Worm (Caenorhabditis elegans) whole organism, midembryonic: ENCODE measurements around the gene F08D12.4.

Experiments used
- T22C8.4 ChIP-seq: fragments of 200-800 bp; sonication (Bioruptor generic); IDR thresholded peaks from 2 replicates; pipeline ENCODE4 v1.3.6; 2022; ENCODE audit warnings: missing genetic modification characterization, missing compliant biosample characterization
- cog-1 ChIP-seq: sonication (generic microtip); optimal IDR thresholded peaks from 2 replicates; lab custom pipeline; 2016; ENCODE audit warnings: missing genetic modification characterization, missing compliant biosample characterization
- flt-1 ChIP-seq: fragments of 200-800 bp; sonication (Bioruptor generic); IDR thresholded peaks from 2 replicates; pipeline ENCODE4 v1.3.6; 2022; ENCODE audit warnings: missing genetic modification characterization, missing compliant biosample characterization
- klf-2 ChIP-seq: fragments of 200-800 bp; sonication (Bioruptor generic); conservative IDR thresholded peaks from 2 replicates; pipeline ENCODE4 v1.3.6; 2022; ENCODE audit warnings: missing genetic modification reagents, missing genetic modification characterization, missing compliant biosample characterization
- med-1 ChIP-seq: sonication (generic microtip); optimal IDR thresholded peaks from 2 replicates; lab custom pipeline; 2017; ENCODE audit warnings: missing genetic modification characterization, mild to moderate bottlenecking, missing compliant biosample characterization, antibody characterized with exemption, missing genetic modification reagents; ENCODE audit not compliant: insufficient read depth
- ref-1 ChIP-seq: fragments of 200-800 bp; sonication (Bioruptor generic); conservative IDR thresholded peaks from 2 replicates; pipeline ENCODE4 v1.3.6; 2022; ENCODE audit warnings: missing genetic modification reagents, missing genetic modification characterization, missing compliant biosample characterization
- tab-1 ChIP-seq: fragments of 200-800 bp; sonication (Bioruptor generic); IDR thresholded peaks from 2 replicates; pipeline ENCODE4 v1.3.6; 2022; ENCODE audit warnings: missing genetic modification characterization, missing compliant biosample characterization
- ztf-23 ChIP-seq: fragments of 200-800 bp; sonication (Bioruptor generic); IDR thresholded peaks from 2 replicates; pipeline ENCODE4 v1.3.6; 2022; ENCODE audit warnings: missing genetic modification reagents, missing genetic modification characterization, missing compliant biosample characterization
- ztf-29 ChIP-seq: fragments of 200-800 bp; sonication (Bioruptor generic); IDR thresholded peaks from 2 replicates; pipeline ENCODE4 v1.3.6; 2022; ENCODE audit warnings: missing genetic modification reagents, missing genetic modification characterization, missing compliant biosample characterization

Gene F08D12.4

ce11 chrII:2777846-2778245 is at the start of gene F08D12.4:
TSS of gene F08D12.4 (plus strand) at chrII:2778146.
- TF ChIP-seq flt-1 (GFP tag; lab: Robert Waterston, UW) (no peak), ztf-29 (GFP tag; lab: Robert Waterston, UW) (no peak), tab-1 (GFP tag; lab: Robert Waterston, UW) (no peak), ztf-23 (GFP tag; lab: Robert Waterston, UW) (no peak), med-1 (GFP tag; lab: Kevin White, UChicago) (no peak), klf-2 (GFP tag; lab: Robert Waterston, UW) (no peak), cog-1 (tag; lab: Kevin White, UChicago) (no peak), ref-1 (no peak), T22C8.4 (GFP tag; lab: Robert Waterston, UW) (no peak)

- TF ChIP-seq tab-1 (GFP tag; lab: Robert Waterston, UW) (no peak), ztf-23 (GFP tag; lab: Robert Waterston, UW) (no peak), med-1 (GFP tag; lab: Kevin White, UChicago) (no peak), T22C8.4 (GFP tag; lab: Robert Waterston, UW) (no peak)
Observed at ce11 chrII:2730647-2731046, 47.3 kb upstream of the F08D12.4 start.

ce11 chrII:2734266-2734665 is 43.7 kb upstream of the F08D12.4 start:
- TF ChIP-seq flt-1 (GFP tag; lab: Robert Waterston, UW), result no peak
- TF ChIP-seq cog-1 (tag; lab: Kevin White, UChicago), result no peak
- TF ChIP-seq tab-1 (GFP tag; lab: Robert Waterston, UW), result no peak
- no peak for TF ChIP-seq ztf-23 (GFP tag; lab: Robert Waterston, UW)
- no peak for TF ChIP-seq T22C8.4 (GFP tag; lab: Robert Waterston, UW)
- TF ChIP-seq klf-2 (GFP tag; lab: Robert Waterston, UW), result no peak
- no peak for TF ChIP-seq ref-1
- TF ChIP-seq med-1 (GFP tag; lab: Kevin White, UChicago), result no peak
- no peak for TF ChIP-seq ztf-29 (GFP tag; lab: Robert Waterston, UW)

- TF ChIP-seq med-1 (GFP tag; lab: Kevin White, UChicago), result no peak
- no peak for TF ChIP-seq flt-1 (GFP tag; lab: Robert Waterston, UW)
- no peak for TF ChIP-seq klf-2 (GFP tag; lab: Robert Waterston, UW)
- TF ChIP-seq ref-1, result no peak
- TF ChIP-seq ztf-29 (GFP tag; lab: Robert Waterston, UW), result no peak
- no peak for TF ChIP-seq ztf-23 (GFP tag; lab: Robert Waterston, UW)
- TF ChIP-seq T22C8.4 (GFP tag; lab: Robert Waterston, UW), result no peak
- TF ChIP-seq tab-1 (GFP tag; lab: Robert Waterston, UW), result no peak
- no peak for TF ChIP-seq cog-1 (tag; lab: Kevin White, UChicago)
Observed at ce11 chrII:2734735-2735134, 43.2 kb upstream of the F08D12.4 start.

- no peak for TF ChIP-seq ztf-29 (GFP tag; lab: Robert Waterston, UW)
- TF ChIP-seq med-1 (GFP tag; lab: Kevin White, UChicago), result no peak
- TF ChIP-seq ref-1, result no peak
Observed at ce11 chrII:2735192-2735591, 42.8 kb upstream of the F08D12.4 start, which contains the start of gene wdr-31. TSS of gene wdr-31 (minus strand) at chrII:2735292.

- no peak for TF ChIP-seq flt-1 (GFP tag; lab: Robert Waterston, UW)
- no peak for TF ChIP-seq med-1 (GFP tag; lab: Kevin White, UChicago)
- no peak for TF ChIP-seq ref-1
- no peak for TF ChIP-seq tab-1 (GFP tag; lab: Robert Waterston, UW)
- no peak for TF ChIP-seq ztf-23 (GFP tag; lab: Robert Waterston, UW)
- no peak for TF ChIP-seq cog-1 (tag; lab: Kevin White, UChicago)
- no peak for TF ChIP-seq klf-2 (GFP tag; lab: Robert Waterston, UW)
- TF ChIP-seq T22C8.4 (GFP tag; lab: Robert Waterston, UW), result no peak
- TF ChIP-seq ztf-29 (GFP tag; lab: Robert Waterston, UW), result no peak
Observed at ce11 chrII:2735644-2736043, 42.3 kb upstream of the F08D12.4 start.

ce11 chrII:2736156-2736728 is 41.7 kb upstream of the F08D12.4 start, which contains the start of gene T05A8.8:
TSS of gene T05A8.8 (plus strand) at chrII:2736678.
- no peak for TF ChIP-seq T22C8.4 (GFP tag; lab: Robert Waterston, UW)
- TF ChIP-seq med-1 (GFP tag; lab: Kevin White, UChicago), result no peak
- no peak for TF ChIP-seq tab-1 (GFP tag; lab: Robert Waterston, UW)
- no peak for TF ChIP-seq cog-1 (tag; lab: Kevin White, UChicago)
- TF ChIP-seq ztf-29 (GFP tag; lab: Robert Waterston, UW), result no peak
- TF ChIP-seq klf-2 (GFP tag; lab: Robert Waterston, UW), result no peak
- TF ChIP-seq ztf-23 (GFP tag; lab: Robert Waterston, UW), result no peak
- TF ChIP-seq flt-1 (GFP tag; lab: Robert Waterston, UW), result no peak

ce11 chrII:2736938-2737337 is 41.0 kb upstream of the F08D12.4 start:
- TF ChIP-seq cog-1 (tag; lab: Kevin White, UChicago), result no peak
- TF ChIP-seq ztf-23 (GFP tag; lab: Robert Waterston, UW), result no peak
- no peak for TF ChIP-seq ztf-29 (GFP tag; lab: Robert Waterston, UW)
- 0 out of 2 replicates have a peak, but pooled peaks have one; percentile 16 for TF ChIP-seq tab-1 (GFP tag; lab: Robert Waterston, UW)
- no peak for TF ChIP-seq klf-2 (GFP tag; lab: Robert Waterston, UW)
- no peak for TF ChIP-seq med-1 (GFP tag; lab: Kevin White, UChicago)
- no peak for TF ChIP-seq ref-1
- TF ChIP-seq T22C8.4 (GFP tag; lab: Robert Waterston, UW), result no peak

- TF ChIP-seq ztf-29 (GFP tag; lab: Robert Waterston, UW) (no peak), flt-1 (GFP tag; lab: Robert Waterston, UW) (no peak), cog-1 (tag; lab: Kevin White, UChicago) (no peak), med-1 (GFP tag; lab: Kevin White, UChicago) (no peak), T22C8.4 (GFP tag; lab: Robert Waterston, UW) (no peak), klf-2 (GFP tag; lab: Robert Waterston, UW) (no peak), ref-1 (no peak), ztf-23 (GFP tag; lab: Robert Waterston, UW) (no peak), tab-1 (GFP tag; lab: Robert Waterston, UW) (no peak)
Observed at ce11 chrII:2739619-2740018, 38.3 kb upstream of the F08D12.4 start, which contains the start of gene T05A8.6. TSS of gene T05A8.6 (minus strand) at chrII:2739719.
